Fruit fly (Drosophila melanogaster) whole organism, embryonic: ENCODE results near the gene Arpc5.

ENCODE experiments used
- ATbp ChIP-seq: fragments of 200-800 bp; sonication (Bioruptor generic); optimal IDR thresholded peaks from 2 replicates; lab custom pipeline; 2017; ENCODE audit warnings: missing biosample characterization, mild to moderate bottlenecking, missing genetic modification characterization, missing genetic modification reagents
- Awh ChIP-seq: fragments of 200-800 bp; sonication (Bioruptor generic); IDR thresholded peaks from 2 replicates; pipeline ENCODE4, ENCODE4 v1.3.6; 2022; ENCODE audit warnings: missing biosample characterization, missing genetic modification characterization
- CG10431 ChIP-seq: fragments of 200-800 bp; sonication (Bioruptor generic); optimal IDR thresholded peaks from 3 replicates; lab custom pipeline; 2018; ENCODE audit warnings: missing biosample characterization, mild to moderate bottlenecking, missing genetic modification characterization
- CG11085 ChIP-seq: fragments of 200-800 bp; sonication (Bioruptor generic); IDR thresholded peaks from 2 replicates; pipeline ENCODE4 v1.3.6; 2022; ENCODE audit warnings: missing biosample characterization, missing genetic modification characterization
- CG11398 ChIP-seq: fragments of 200-800 bp; sonication (Bioruptor generic); optimal IDR thresholded peaks from 2 replicates; lab custom pipeline; 2016; ENCODE audit warnings: missing biosample characterization, missing genetic modification characterization
- CG11504 ChIP-seq: fragments of 200-800 bp; sonication (Bioruptor generic); optimal IDR thresholded peaks from 3 replicates; lab custom pipeline; 2019; ENCODE audit warnings: missing biosample characterization, mild to moderate bottlenecking, missing genetic modification characterization, moderate library complexity
- CG12219 ChIP-seq: fragments of 200-800 bp; sonication (Bioruptor generic); optimal IDR thresholded peaks from 3 replicates; lab custom pipeline; 2018; ENCODE audit warnings: missing biosample characterization, mild to moderate bottlenecking, missing genetic modification characterization
- CG12236 ChIP-seq: fragments of 200-800 bp; sonication (Bioruptor generic); optimal IDR thresholded peaks from 2 replicates; lab custom pipeline; 2016; ENCODE audit warnings: missing biosample characterization, missing genetic modification characterization
- CG15479 ChIP-seq: fragments of 200-800 bp; sonication (Bioruptor generic); optimal IDR thresholded peaks from 3 replicates; lab custom pipeline; 2019; ENCODE audit warnings: missing biosample characterization, mild to moderate bottlenecking, missing genetic modification characterization, moderate library complexity
- CG1647 ChIP-seq: fragments of 200-800 bp; sonication (Bioruptor generic); optimal IDR thresholded peaks from 3 replicates; lab custom pipeline; 2016; ENCODE audit warnings: missing biosample characterization, missing genetic modification characterization
- CG17361 ChIP-seq: fragments of 200-800 bp; sonication (Bioruptor generic); IDR thresholded peaks from 3 replicates; pipeline ENCODE4 v1.3.6; 2022; ENCODE audit warnings: missing biosample characterization, missing genetic modification characterization
- CG17568 ChIP-seq: fragments of 200-800 bp; sonication (Bioruptor generic); optimal IDR thresholded peaks from 2 replicates; lab custom pipeline; 2018; ENCODE audit warnings: missing biosample characterization, mild to moderate bottlenecking, missing genetic modification characterization, moderate library complexity
- CG3407 ChIP-seq: fragments of 200-800 bp; sonication (Bioruptor generic); optimal IDR thresholded peaks from 2 replicates; lab custom pipeline; 2018; ENCODE audit warnings: missing biosample characterization, mild to moderate bottlenecking, missing genetic modification characterization
- CG4360 ChIP-seq: fragments of 200-800 bp; sonication (Bioruptor generic); IDR thresholded peaks from 2 replicates; pipeline ENCODE4 v1.3.6; 2022; ENCODE audit warnings: missing biosample characterization, missing genetic modification characterization
- CG4424 ChIP-seq: fragments of 200-800 bp; sonication (Bioruptor generic); optimal IDR thresholded peaks from 3 replicates; lab custom pipeline; 2016; ENCODE audit warnings: missing biosample characterization, missing genetic modification characterization
- CG4617 ChIP-seq: fragments of 200-800 bp; sonication (Bioruptor generic); optimal IDR thresholded peaks from 3 replicates; lab custom pipeline; 2016; ENCODE audit warnings: missing biosample characterization, missing genetic modification characterization, borderline replicate concordance
- CG7839 ChIP-seq: fragments of 200-800 bp; sonication (Bioruptor generic); optimal IDR thresholded peaks from 3 replicates; lab custom pipeline; 2018; ENCODE audit warnings: missing biosample characterization, mild to moderate bottlenecking, missing genetic modification characterization, moderate library complexity
- CG8359 ChIP-seq: fragments of 200-800 bp; sonication (Bioruptor generic); optimal IDR thresholded peaks from 2 replicates; lab custom pipeline; 2017; ENCODE audit warnings: missing biosample characterization, mild to moderate bottlenecking, missing genetic modification characterization, borderline replicate concordance
- Dip2 ChIP-seq: fragments of 200-800 bp; sonication (Bioruptor generic); IDR thresholded peaks from 2 replicates; pipeline ENCODE4 v1.3.6; 2022; ENCODE audit warnings: missing biosample characterization, missing genetic modification characterization
- GATAe ChIP-seq: fragments of 200-800 bp; sonication (Bioruptor generic); conservative IDR thresholded peaks from 2 replicates; pipeline ENCODE4 v1.3.6; 2022; ENCODE audit warnings: missing biosample characterization, missing genetic modification characterization
- NC2α ChIP-seq: fragments of 200-800 bp; sonication (Bioruptor generic); optimal IDR thresholded peaks from 2 replicates; lab custom pipeline; 2016; ENCODE audit warnings: missing biosample characterization, missing genetic modification characterization
- NfI ChIP-seq: fragments of 200-800 bp; sonication (Bioruptor generic); optimal IDR thresholded peaks from 3 replicates; lab custom pipeline; 2018; ENCODE audit warnings: missing biosample characterization, mild to moderate bottlenecking, missing genetic modification characterization, moderate library complexity
- Opbp ChIP-seq: fragments of 200-800 bp; sonication (Bioruptor generic); IDR thresholded peaks from 3 replicates; pipeline ENCODE4 v1.3.6; 2022; ENCODE audit warnings: missing biosample characterization, missing genetic modification characterization; ENCODE audit not compliant: partially characterized antibody
- Optix ChIP-seq: fragments of 200-800 bp; sonication (Bioruptor generic); IDR thresholded peaks from 3 replicates; pipeline ENCODE4 v1.3.6; 2022; ENCODE audit warnings: missing biosample characterization, missing genetic modification characterization
- Sry-β ChIP-seq: fragments of 200-800 bp; sonication (Bioruptor generic); optimal IDR thresholded peaks from 2 replicates; lab custom pipeline; 2018; ENCODE audit warnings: missing biosample characterization, mild to moderate bottlenecking, missing genetic modification characterization, moderate library complexity
- Vsx1 ChIP-seq: fragments of 200-800 bp; sonication (Bioruptor generic); optimal IDR thresholded peaks from 2 replicates; lab custom pipeline; 2017; ENCODE audit warnings: missing biosample characterization, mild to moderate bottlenecking, missing genetic modification characterization, missing genetic modification reagents
- ap ChIP-seq: fragments of 200-800 bp; sonication (Bioruptor generic); IDR thresholded peaks from 2 replicates; pipeline ENCODE4 v1.3.6; 2022; ENCODE audit warnings: missing biosample characterization, missing genetic modification characterization
- cad ChIP-seq: fragments of >200 bp; optimal IDR thresholded peaks from 2 replicates; lab custom pipeline; 2017; ENCODE audit warnings: missing biosample characterization, missing genetic modification characterization
- cato ChIP-seq: fragments of 200-800 bp; sonication (Bioruptor generic); optimal IDR thresholded peaks from 2 replicates; lab custom pipeline; 2016; ENCODE audit warnings: missing biosample characterization, missing genetic modification characterization, borderline replicate concordance
- chn ChIP-seq: fragments of 200-800 bp; sonication (Bioruptor generic); optimal IDR thresholded peaks from 2 replicates; lab custom pipeline; 2016; ENCODE audit warnings: missing biosample characterization, missing genetic modification characterization
- dan ChIP-seq: fragments of 200-800 bp; sonication (Bioruptor generic); IDR thresholded peaks from 2 replicates; pipeline ENCODE4 v1.3.6; 2022; ENCODE audit warnings: missing biosample characterization, missing genetic modification characterization
- ems ChIP-seq: fragments of 200-800 bp; sonication (Bioruptor generic); optimal IDR thresholded peaks from 3 replicates; lab custom pipeline; 2016; ENCODE audit warnings: missing biosample characterization, missing genetic modification characterization
- exex ChIP-seq: fragments of 200-800 bp; sonication (Bioruptor generic); optimal IDR thresholded peaks from 4 replicates; lab custom pipeline; 2018; ENCODE audit warnings: missing biosample characterization, mild to moderate bottlenecking, missing genetic modification characterization, moderate library complexity
- grau ChIP-seq: fragments of 200-800 bp; optimal IDR thresholded peaks from 3 replicates; lab custom pipeline; 2019; ENCODE audit warnings: missing biosample characterization, mild to moderate bottlenecking, missing genetic modification characterization, moderate library complexity
- insv ChIP-seq, 2 experiments: fragments of 200-800 bp; sonication (Bioruptor generic); optimal IDR thresholded peaks; 3 replicates each; lab custom pipeline; 2016 to 2018; ENCODE audit warnings: missing biosample characterization in 2 of 2, missing genetic modification characterization in 2 of 2
- lbe ChIP-seq: fragments of 200-800 bp; sonication (Bioruptor generic); optimal IDR thresholded peaks from 2 replicates; lab custom pipeline; 2016; ENCODE audit warnings: missing biosample characterization, mild to moderate bottlenecking, missing genetic modification characterization
- lov ChIP-seq, 2 experiments: fragments of 200-800 bp in 1 of 2; fragments of >200 bp in 1 of 2; sonication (Bioruptor generic) in 1 of 2; IDR thresholded peaks in 1 of 2; optimal IDR thresholded peaks in 1 of 2; 2 replicates in 1 of 2; 3 replicates in 1 of 2; pipeline versions ENCODE4 v1.3.6 to Lab custom; 2017 to 2022; ENCODE audit warnings: missing biosample characterization in 1 of 2, missing genetic modification characterization in 1 of 2
- nerfin-1 ChIP-seq: fragments of 200-800 bp; sonication (Bioruptor generic); optimal IDR thresholded peaks from 3 replicates; lab custom pipeline; 2019; ENCODE audit warnings: missing biosample characterization, mild to moderate bottlenecking, missing genetic modification characterization, moderate library complexity
- nom ChIP-seq: fragments of 200-800 bp; sonication (Bioruptor generic); optimal IDR thresholded peaks from 2 replicates; lab custom pipeline; 2017; ENCODE audit warnings: missing biosample characterization, missing genetic modification characterization, mild to moderate bottlenecking, moderate library complexity, missing genetic modification reagents
- odd ChIP-seq: fragments of 200-800 bp; sonication (Bioruptor generic); optimal IDR thresholded peaks from 2 replicates; lab custom pipeline; 2017; ENCODE audit warnings: missing biosample characterization, mild to moderate bottlenecking, missing genetic modification characterization
- onecut ChIP-seq: fragments of 200-800 bp; sonication (Bioruptor generic); IDR thresholded peaks from 2 replicates; pipeline ENCODE4 v1.3.6; 2022; ENCODE audit warnings: missing biosample characterization, missing genetic modification characterization
- pros ChIP-seq: fragments of 200-800 bp; sonication (Bioruptor generic); optimal IDR thresholded peaks from 3 replicates; lab custom pipeline; 2019; ENCODE audit warnings: missing biosample characterization, mild to moderate bottlenecking, missing genetic modification characterization, moderate library complexity
- rib ChIP-seq: fragments of 200-800 bp; sonication (Bioruptor generic); IDR thresholded peaks from 2 replicates; pipeline ENCODE4 v1.3.6; 2022; ENCODE audit warnings: missing biosample characterization, missing genetic modification characterization
- sd ChIP-seq: fragments of 200-800 bp; sonication (Bioruptor generic); optimal IDR thresholded peaks from 3 replicates; lab custom pipeline; 2018; ENCODE audit warnings: missing biosample characterization, mild to moderate bottlenecking, missing genetic modification characterization, moderate library complexity
- sens ChIP-seq: fragments of 200-800 bp; sonication (Bioruptor generic); peaks from one replicate; lab custom pipeline; 2016; ENCODE audit warnings: missing biosample characterization, missing genetic modification characterization
- so ChIP-seq: fragments of 200-800 bp; sonication (Bioruptor generic); IDR thresholded peaks from 3 replicates; pipeline ENCODE4 v1.3.6; 2022; ENCODE audit warnings: missing biosample characterization, missing genetic modification characterization
- tll ChIP-seq, 2 experiments: fragments of 200-800 bp in 1 of 2; fragments of >200 bp in 1 of 2; sonication (Bioruptor generic) in 1 of 2; optimal IDR thresholded peaks; 2 replicates each; lab custom pipeline; 2017 to 2019; ENCODE audit warnings: missing biosample characterization in 2 of 2, missing genetic modification characterization in 2 of 2, mild to moderate bottlenecking in 1 of 2, moderate library complexity in 1 of 2
- usp ChIP-seq: fragments of >200 bp; optimal IDR thresholded peaks from 2 replicates; lab custom pipeline; 2017; ENCODE audit warnings: missing biosample characterization, missing genetic modification characterization
- z ChIP-seq: fragments of 200-800 bp; sonication (Bioruptor generic); IDR thresholded peaks from 3 replicates; pipeline ENCODE4 v1.3.6; 2022; ENCODE audit warnings: missing biosample characterization, missing genetic modification characterization
- zen ChIP-seq: fragments of 200-800 bp; sonication (Bioruptor generic); optimal IDR thresholded peaks from 3 replicates; lab custom pipeline; 2018; ENCODE audit warnings: missing biosample characterization, mild to moderate bottlenecking, missing genetic modification characterization, moderate library complexity
- zf30C ChIP-seq: fragments of 200-800 bp; sonication (Bioruptor generic); optimal IDR thresholded peaks from 3 replicates; lab custom pipeline; 2018; ENCODE audit warnings: missing biosample characterization, mild to moderate bottlenecking, missing genetic modification characterization

Gene Arpc5

DNA sequence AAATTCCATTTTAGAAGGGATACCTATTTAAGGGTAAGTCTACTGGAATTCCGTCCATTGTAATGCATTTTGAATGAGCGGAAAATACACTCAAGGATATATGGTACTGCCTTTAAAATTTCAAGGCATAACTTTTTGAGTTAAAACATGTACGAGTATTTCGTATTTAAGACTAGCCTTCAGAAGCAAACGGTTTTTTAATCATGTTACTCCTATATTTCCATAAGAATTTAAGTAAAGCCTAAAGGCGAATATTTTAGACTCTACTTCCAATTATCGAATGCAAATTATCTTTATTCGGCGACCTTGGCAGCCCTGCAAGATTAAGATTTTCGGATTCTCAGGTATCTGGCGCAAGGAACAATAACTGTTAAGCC is 2.7 kb upstream of the Arpc5 start, which contains the start of gene Elba2:
Gene Elba2 (plus strand): TSS at position 327 of the 377 bp plus-strand sequence.
- TF ChIP-seq CG15479 (GFP tag; lab: Kevin White, UChicago) (peak; percentile 44), Vsx1 (GFP tag; lab: Kevin White, UChicago) (no peak), CG12219 (GFP tag; lab: Kevin White, UChicago) (no peak), CG11504 (tag; lab: Kevin White, UChicago) (no peak), z (GFP tag; lab: Robert Waterston, UW) (peak; percentile 68; the same call in 1 of the 3 replicates), insv (GFP tag; optimal IDR thresholded peaks at IDR 0.05; lab: Kevin White, UChicago) (peak in 1 of 2 experiments; percentile 57), tll (GFP tag; optimal IDR thresholded peaks at IDR 0.05; lab: Kevin White, UChicago) (peak in 1 of 2 experiments; percentile 36), sens (peak; percentile 11), CG12236 (no peak), lov (optimal IDR thresholded peaks at IDR 0.05; lab: Kevin White, UChicago) (no peak), lov (GFP tag; IDR thresholded peaks at IDR 0.05; lab: Robert Waterston, UW) (no peak), CG11398 (no peak), sd (peak; percentile 13), usp (GFP tag; lab: Kevin White, UChicago) (no peak), CG11085 (GFP tag; lab: Robert Waterston, UW) (no peak), Dip2 (no peak), ATbp (no peak), pros (GFP tag; lab: Kevin White, UChicago) (peak; percentile 56), odd (no peak), nerfin-1 (tag; lab: Kevin White, UChicago) (peak; percentile 95), cato (GFP tag; lab: Kevin White, UChicago) (no peak), zf30C (GFP tag; lab: Kevin White, UChicago) (peak; percentile 57), CG10431 (GFP tag; lab: Kevin White, UChicago) (no peak), dan (GFP tag; lab: Robert Waterston, UW) (no peak), CG3407 (GFP tag; lab: Kevin White, UChicago) (no peak), rib (GFP tag; lab: Robert Waterston, UW) (no peak), chn (no peak), Optix (no peak), CG4617 (GFP tag; lab: Kevin White, UChicago) (no peak), CG7839 (tag; lab: Kevin White, UChicago) (no peak), ems (no peak), lbe (no peak), Awh (GFP tag; lab: Robert Waterston, UW) (no peak), GATAe (GFP tag; lab: Robert Waterston, UW) (no peak), zen (tag; lab: Kevin White, UChicago) (peak; percentile 63), Sry-β (GFP tag; lab: Kevin White, UChicago) (no peak), CG17361 (GFP tag; lab: Robert Waterston, UW) (no peak)

DNA sequence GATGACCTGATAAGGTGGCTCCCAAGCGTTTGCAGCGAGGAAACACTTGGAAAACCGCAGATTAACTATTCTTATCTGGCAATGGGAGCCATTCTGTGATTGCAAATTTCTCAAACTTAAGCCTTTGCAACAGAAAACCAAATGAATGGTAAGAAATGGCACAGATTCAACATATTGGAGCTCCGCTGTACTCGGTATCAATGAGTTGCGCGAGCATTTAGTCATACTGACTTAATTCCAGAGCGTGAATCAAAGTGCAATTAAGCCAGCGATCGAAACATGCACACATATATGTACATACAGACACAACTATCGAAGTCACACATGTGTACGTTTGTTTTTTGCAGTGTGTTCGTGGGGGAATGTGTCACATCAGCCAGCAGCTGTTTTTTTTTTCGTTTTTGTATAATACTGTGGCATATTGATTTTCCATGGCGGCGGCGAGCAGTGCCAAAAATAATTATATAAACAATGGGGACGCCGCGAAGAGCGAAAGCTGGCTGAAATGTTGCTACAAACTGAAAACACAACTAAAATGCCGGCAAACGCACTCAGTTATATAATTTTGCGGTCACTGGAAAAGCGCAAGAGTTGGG is 4.5 kb downstream of the Arpc5 start:
- peak; percentile 79 for TF ChIP-seq onecut (GFP tag; lab: Robert Waterston, UW)
- no peak for TF ChIP-seq Opbp (GFP tag; lab: Robert Waterston, UW)
- peak; percentile 44 for TF ChIP-seq nom
- no peak for TF ChIP-seq CG8359 (GFP tag; lab: Kevin White, UChicago)
- no peak for TF ChIP-seq usp (GFP tag; lab: Kevin White, UChicago)
- TF ChIP-seq NfI (GFP tag; lab: Kevin White, UChicago) = no peak
- TF ChIP-seq CG4424 (GFP tag; lab: Kevin White, UChicago) = no peak
- TF ChIP-seq CG4360 (GFP tag; lab: Robert Waterston, UW) = no peak
- TF ChIP-seq ap (GFP tag; lab: Robert Waterston, UW) = no peak
- no peak for TF ChIP-seq NC2α (GFP tag; lab: Kevin White, UChicago)
- TF ChIP-seq CG1647 (GFP tag; lab: Kevin White, UChicago) = no peak
- no peak for TF ChIP-seq exex (tag; lab: Kevin White, UChicago)
- TF ChIP-seq so (GFP tag; lab: Robert Waterston, UW) = no peak
- TF ChIP-seq grau (tag; lab: Kevin White, UChicago) = peak; percentile 61
- TF ChIP-seq CG17568 (GFP tag; lab: Kevin White, UChicago) = no peak
- TF ChIP-seq cad (GFP tag; lab: Kevin White, UChicago) = no peak
